Worm (Caenorhabditis elegans): ENCODE data around the gene C37H5.5.

The C37H5.5 gene

ce11 chrV:4846507-4846906 is 19.3 kb downstream of the C37H5.5 start:
- no peak for TF ChIP-seq pat-9 (tag; optimal IDR thresholded peaks at IDR 0.05)
- no peak for TF ChIP-seq pag-3 (tag; optimal IDR thresholded peaks at IDR 0.05; ENCODE audit: borderline replicate concordance)

ce11 chrV:4847424-4847823 is 20.3 kb downstream of the C37H5.5 start, which contains the start of gene abhd-5.1:
Gene abhd-5.1, plus strand, starts transcription at chrV:4847653.
- TF ChIP-seq nhr-11 (tag; optimal IDR thresholded peaks at IDR 0.05) (no peak), ref-2 (tag; optimal IDR thresholded peaks at IDR 0.05) (no peak), sdc-2 (tag; optimal IDR thresholded peaks at IDR 0.05) (no peak), gmeb-2 (tag; optimal IDR thresholded peaks at IDR 0.05) (no peak), dmd-4 (tag; optimal IDR thresholded peaks at IDR 0.05; ENCODE audit: borderline replicate concordance) (no peak), unc-86 (tag; optimal IDR thresholded peaks at IDR 0.05) (no peak), ceh-48 (tag; optimal IDR thresholded peaks at IDR 0.05) (no peak), hlh-15 (tag; optimal IDR thresholded peaks at IDR 0.05) (no peak), unc-3 (GFP tag; conservative IDR thresholded peaks at IDR 0.05) (no peak), unc-3 (tag; optimal IDR thresholded peaks at IDR 0.05) (no peak), syd-9 (tag; optimal IDR thresholded peaks at IDR 0.05) (no peak), pha-4 (tag; optimal IDR thresholded peaks at IDR 0.05) (no peak), npax-4 (tag; optimal IDR thresholded peaks at IDR 0.05) (no peak), lin-11 (tag; optimal IDR thresholded peaks at IDR 0.05) (no peak), ttx-3 (tag; optimal IDR thresholded peaks at IDR 0.05) (no peak)

ce11 chrV:4850446-4850845 is 23.3 kb downstream of the C37H5.5 start:
- TF ChIP-seq hlh-13 (GFP tag; optimal IDR thresholded peaks at IDR 0.05), result no peak
- no peak for TF ChIP-seq ceh-48 (tag; optimal IDR thresholded peaks at IDR 0.05)
- TF ChIP-seq elt-4 (tag; optimal IDR thresholded peaks at IDR 0.05), result no peak
- no peak for TF ChIP-seq elt-2 (tag; optimal IDR thresholded peaks at IDR 0.05)
- TF ChIP-seq pros-1 (tag; optimal IDR thresholded peaks at IDR 0.05), result no peak
- no peak for TF ChIP-seq Y22D7AL.16 (tag; optimal IDR thresholded peaks at IDR 0.05)
- no peak for TF ChIP-seq T23F11.4 (GFP tag; optimal IDR thresholded peaks at IDR 0.05)
- TF ChIP-seq sox-2 (GFP tag; IDR thresholded peaks at IDR 0.05), result no peak
- TF ChIP-seq ceh-19 (GFP tag; optimal IDR thresholded peaks at IDR 0.05), result no peak
- no peak for TF ChIP-seq ets-4 (tag; optimal IDR thresholded peaks at IDR 0.05)
- no peak for TF ChIP-seq fax-1 (tag; optimal IDR thresholded peaks at IDR 0.05)
- TF ChIP-seq hlh-30 (tag; optimal IDR thresholded peaks at IDR 0.05; ENCODE audit: insufficient read depth), result no peak
- TF ChIP-seq nhr-232 (tag; optimal IDR thresholded peaks at IDR 0.05), result no peak
- TF ChIP-seq ceh-6 (GFP tag; optimal IDR thresholded peaks at IDR 0.05), result no peak

- TF ChIP-seq hlh-30 (tag; optimal IDR thresholded peaks at IDR 0.05; ENCODE audit: insufficient read depth) (no peak), fkh-10 (GFP tag; optimal IDR thresholded peaks at IDR 0.05) (no peak), unc-55 (GFP tag; optimal IDR thresholded peaks at IDR 0.05) (no peak), Y22D7AL.16 (tag; optimal IDR thresholded peaks at IDR 0.05) (no peak), ama-1 (optimal IDR thresholded peaks at IDR 0.05) (no peak), ceh-48 (tag; optimal IDR thresholded peaks at IDR 0.05) (no peak), ceh-31 (tag; optimal IDR thresholded peaks at IDR 0.05) (no peak), ceh-34 (tag; optimal IDR thresholded peaks at IDR 0.05) (no peak), ceh-24 (tag; optimal IDR thresholded peaks at IDR 0.05) (no peak), ztf-16 (tag; optimal IDR thresholded peaks at IDR 0.05) (no peak)
Observed at ce11 chrV:4851138-4851537, 24.0 kb downstream of the C37H5.5 start, which contains the start of gene nex-4. Gene nex-4, plus strand, starts transcription at chrV:4851438.

- TF ChIP-seq gmeb-2 (tag; optimal IDR thresholded peaks at IDR 0.05) (no peak), elt-4 (tag; optimal IDR thresholded peaks at IDR 0.05) (no peak), ceh-31 (tag; optimal IDR thresholded peaks at IDR 0.05) (no peak), pag-3 (tag; optimal IDR thresholded peaks at IDR 0.05; ENCODE audit: borderline replicate concordance) (no peak), lin-11 (tag; optimal IDR thresholded peaks at IDR 0.05) (no peak), dmd-4 (tag; optimal IDR thresholded peaks at IDR 0.05; ENCODE audit: borderline replicate concordance) (no peak), ama-1 (optimal IDR thresholded peaks at IDR 0.05) (no peak), fkh-6 (tag; optimal IDR thresholded peaks at IDR 0.05) (no peak), tbx-2 (tag; optimal IDR thresholded peaks at IDR 0.05) (no peak), dve-1 (tag; optimal IDR thresholded peaks at IDR 0.05) (no peak), pha-4 (tag; optimal IDR thresholded peaks at IDR 0.05) (no peak), fax-1 (tag; optimal IDR thresholded peaks at IDR 0.05) (no peak), pax-1 (tag; optimal IDR thresholded peaks at IDR 0.05) (no peak), ref-2 (tag; optimal IDR thresholded peaks at IDR 0.05) (no peak), Y22D7AL.16 (tag; optimal IDR thresholded peaks at IDR 0.05) (no peak), unc-86 (tag; optimal IDR thresholded peaks at IDR 0.05) (no peak), zip-5 (tag; optimal IDR thresholded peaks at IDR 0.05) (no peak)
Observed at ce11 chrV:4851969-4852368, 24.8 kb downstream of the C37H5.5 start.

Data from whole organism, late embryonic.